Worm (Caenorhabditis elegans) whole organism, L4 larva: ENCODE measurements around the gene Y75B8A.32.

Experiments used
- D1046.2 ChIP-seq: fragments of 200-800 bp; sonication (Bioruptor generic); IDR thresholded peaks from 2 replicates; pipeline ENCODE4 v1.3.6; 2022; ENCODE audit warnings: missing genetic modification characterization, missing compliant biosample characterization
- F44E2.7 ChIP-seq: fragments of 200-800 bp; sonication (Bioruptor generic); IDR thresholded peaks from 2 replicates; pipeline ENCODE4 v2.1.2; 2022; ENCODE audit warnings: missing genetic modification characterization, missing compliant biosample characterization
- Y5F2A.4 ChIP-seq: fragments of 200-800 bp; sonication (Bioruptor generic); optimal IDR thresholded peaks from 2 replicates; lab custom pipeline; 2018; ENCODE audit warnings: mild to moderate bottlenecking, missing genetic modification characterization, missing compliant biosample characterization
- Y75B8A.6 ChIP-seq: fragments of 200-800 bp; sonication (Bioruptor generic); IDR thresholded peaks from 2 replicates; pipeline ENCODE4 v1.3.6; 2022; ENCODE audit warnings: missing genetic modification reagents, missing genetic modification characterization, missing compliant biosample characterization
- ZK337.2 ChIP-seq: fragments of 200-800 bp; sonication (Bioruptor generic); IDR thresholded peaks from 2 replicates; pipeline ENCODE4 v1.3.6; 2022; ENCODE audit warnings: missing genetic modification reagents, missing genetic modification characterization, missing compliant biosample characterization
- ama-1 ChIP-seq: fragments of 150-350 bp; optimal IDR thresholded peaks from 2 replicates; lab custom pipeline; 2014; ENCODE audit warnings: inconsistent platforms, mixed read lengths
- attf-4 ChIP-seq: sonication (generic microtip); optimal IDR thresholded peaks from 3 replicates; lab custom pipeline; 2017; ENCODE audit warnings: missing biosample characterization, missing genetic modification characterization
- ceh-20 ChIP-seq: fragments of 200-800 bp; sonication (Bioruptor generic); IDR thresholded peaks from 2 replicates; pipeline ENCODE4 v1.3.6; 2022; ENCODE audit warnings: missing genetic modification reagents, missing genetic modification characterization, missing compliant biosample characterization
- ceh-44 ChIP-seq: fragments of 200-800 bp; sonication (Bioruptor generic); IDR thresholded peaks from 2 replicates; pipeline ENCODE4 v1.3.6; 2022; ENCODE audit warnings: missing genetic modification reagents, missing genetic modification characterization, missing compliant biosample characterization
- ceh-62 ChIP-seq: sonication (generic microtip); optimal IDR thresholded peaks from 2 replicates; lab custom pipeline; 2017; ENCODE audit warnings: missing biosample characterization, missing genetic modification characterization
- ces-1 ChIP-seq: fragments of 150-350 bp; sonication (generic microtip); optimal IDR thresholded peaks from 4 replicates; lab custom pipeline; 2014; ENCODE audit warnings: missing biosample characterization, missing genetic modification reagents, missing genetic modification characterization
- ctbp-1 ChIP-seq: fragments of 200-800 bp; sonication (Bioruptor generic); IDR thresholded peaks from 2 replicates; pipeline ENCODE4 v1.3.6; 2022; ENCODE audit warnings: missing genetic modification reagents, missing genetic modification characterization, missing compliant biosample characterization
- daf-12 ChIP-seq: fragments of 150-350 bp; optimal IDR thresholded peaks from 2 replicates; lab custom pipeline; 2014; ENCODE audit warnings: missing biosample characterization, missing genetic modification reagents, missing genetic modification characterization
- daf-19 ChIP-seq: fragments of 200-800 bp; sonication (Bioruptor generic); conservative IDR thresholded peaks from 2 replicates; pipeline ENCODE4 v1.3.6; 2022; ENCODE audit warnings: missing genetic modification characterization, missing compliant biosample characterization
- dmd-6 ChIP-seq: fragments of 200-800 bp; sonication (Bioruptor generic); IDR thresholded peaks from 2 replicates; pipeline ENCODE4 v1.3.6; 2022; ENCODE audit warnings: missing genetic modification reagents, missing genetic modification characterization, missing compliant biosample characterization
- dmd-9 ChIP-seq: fragments of 200-800 bp; sonication (Bioruptor generic); IDR thresholded peaks from 2 replicates; pipeline ENCODE4 v1.3.6; 2022; ENCODE audit warnings: missing genetic modification reagents, missing genetic modification characterization, missing compliant biosample characterization
- dpl-1 ChIP-seq: fragments of 150-350 bp; optimal IDR thresholded peaks from 2 replicates; lab custom pipeline; 2014; ENCODE audit warnings: missing biosample characterization, missing genetic modification reagents, missing genetic modification characterization
- duxl-1 ChIP-seq: sonication (generic microtip); optimal IDR thresholded peaks from 2 replicates; lab custom pipeline; 2016; ENCODE audit warnings: mild to moderate bottlenecking, missing genetic modification characterization, moderate library complexity, missing compliant biosample characterization; ENCODE audit not compliant: poor library complexity
- egl-27 ChIP-seq: sonication (generic microtip); optimal IDR thresholded peaks from 3 replicates; lab custom pipeline; 2017; ENCODE audit warnings: missing biosample characterization, missing genetic modification reagents, missing genetic modification characterization
- egl-43 ChIP-seq: fragments of 200-800 bp; sonication (Bioruptor generic); IDR thresholded peaks from 2 replicates; pipeline ENCODE4 v1.3.6; 2022; ENCODE audit warnings: missing genetic modification reagents, missing genetic modification characterization, missing compliant biosample characterization
- gei-8 ChIP-seq: fragments of 200-800 bp; sonication (Bioruptor generic); optimal IDR thresholded peaks from 2 replicates; lab custom pipeline; 2018; ENCODE audit warnings: mild to moderate bottlenecking, missing genetic modification characterization, missing compliant biosample characterization
- lin-13 ChIP-seq: fragments of 150-350 bp; optimal IDR thresholded peaks from 2 replicates; lab custom pipeline; 2014; ENCODE audit warnings: missing biosample characterization, missing genetic modification reagents, missing genetic modification characterization
- lin-15B ChIP-seq: fragments of 150-350 bp; sonication (generic microtip); optimal IDR thresholded peaks from 3 replicates; lab custom pipeline; 2014; ENCODE audit warnings: missing biosample characterization, missing genetic modification characterization
- lin-39 ChIP-seq: fragments of 150-350 bp; optimal IDR thresholded peaks from 2 replicates; lab custom pipeline; 2014; ENCODE audit warnings: missing biosample characterization, missing genetic modification reagents, missing genetic modification characterization
- lir-3 ChIP-seq: sonication (generic microtip); optimal IDR thresholded peaks from 2 replicates; lab custom pipeline; 2016; ENCODE audit warnings: mild to moderate bottlenecking, missing genetic modification characterization, missing compliant biosample characterization
- lsy-2 ChIP-seq, 2 experiments: fragments of 150-350 bp in 1 of 2; sonication (generic microtip) in 1 of 2; optimal IDR thresholded peaks; 2 replicates each; lab custom pipeline; 2014 to 2017; ENCODE audit warnings: missing biosample characterization in 2 of 2, missing genetic modification characterization in 2 of 2
- madf-9 ChIP-seq: fragments of 200-800 bp; sonication (Bioruptor generic); conservative IDR thresholded peaks from 2 replicates; pipeline ENCODE4 v1.3.6; 2022; ENCODE audit warnings: missing genetic modification reagents, missing genetic modification characterization, missing compliant biosample characterization
- mdt-29 ChIP-seq: fragments of 200-800 bp; sonication (Bioruptor generic); IDR thresholded peaks from 2 replicates; pipeline ENCODE4 v1.3.6; 2022; ENCODE audit warnings: missing genetic modification reagents, missing genetic modification characterization, missing compliant biosample characterization
- nhr-10 ChIP-seq: fragments of 150-350 bp; optimal IDR thresholded peaks from 2 replicates; lab custom pipeline; 2014; ENCODE audit warnings: missing biosample characterization, missing genetic modification characterization
- nhr-111 ChIP-seq: fragments of 200-800 bp; sonication (Bioruptor generic); optimal IDR thresholded peaks from 2 replicates; lab custom pipeline; 2018; ENCODE audit warnings: mild to moderate bottlenecking, missing genetic modification characterization, missing compliant biosample characterization
- nhr-28 ChIP-seq: fragments of 150-350 bp; optimal IDR thresholded peaks from 2 replicates; lab custom pipeline; 2014; ENCODE audit warnings: missing biosample characterization, missing genetic modification characterization
- nhr-41 ChIP-seq: fragments of 200-800 bp; sonication (Bioruptor generic); IDR thresholded peaks from 2 replicates; pipeline ENCODE4 v1.3.6; 2022; ENCODE audit warnings: missing genetic modification reagents, missing genetic modification characterization, missing compliant biosample characterization
- nhr-42 ChIP-seq: fragments of 200-800 bp; sonication (Bioruptor generic); IDR thresholded peaks from 2 replicates; pipeline ENCODE4 v1.3.6; 2022; ENCODE audit warnings: missing genetic modification characterization, missing compliant biosample characterization
- pha-4 ChIP-seq, 2 experiments: fragments of 150-350 bp in 1 of 2; fragments of 200-800 bp in 1 of 2; sonication (Bioruptor generic) in 1 of 2; IDR thresholded peaks in 1 of 2; optimal IDR thresholded peaks in 1 of 2; 2 replicates each; pipeline versions ENCODE4 v1.3.6 to Lab custom; 2014 to 2022; ENCODE audit warnings: missing genetic modification characterization in 2 of 2, missing genetic modification reagents in 2 of 2, missing biosample characterization in 1 of 2, missing compliant biosample characterization in 1 of 2
- set-16 ChIP-seq: fragments of 200-800 bp; sonication (Bioruptor generic); IDR thresholded peaks from 2 replicates; pipeline ENCODE4 v1.3.6; 2022; ENCODE audit warnings: missing genetic modification reagents, missing genetic modification characterization, missing compliant biosample characterization
- snpc-1.2 ChIP-seq: fragments of 200-800 bp; sonication (Bioruptor generic); IDR thresholded peaks from 2 replicates; pipeline ENCODE4 v1.3.6; 2022; ENCODE audit warnings: missing genetic modification reagents, missing genetic modification characterization, missing compliant biosample characterization
- snpc-4 ChIP-seq: fragments of 150-350 bp; optimal IDR thresholded peaks from 2 replicates; lab custom pipeline; 2014; ENCODE audit warnings: missing biosample characterization, missing genetic modification characterization
- tra-1 ChIP-seq: fragments of 200-800 bp; sonication (Bioruptor generic); IDR thresholded peaks from 2 replicates; pipeline ENCODE4 v1.3.6; 2022; ENCODE audit warnings: missing genetic modification reagents, missing genetic modification characterization, missing compliant biosample characterization
- ztf-11 ChIP-seq: fragments of 150-350 bp; optimal IDR thresholded peaks from 2 replicates; lab custom pipeline; 2014; ENCODE audit warnings: missing biosample characterization, missing genetic modification characterization

The Y75B8A.32 gene

DNA sequence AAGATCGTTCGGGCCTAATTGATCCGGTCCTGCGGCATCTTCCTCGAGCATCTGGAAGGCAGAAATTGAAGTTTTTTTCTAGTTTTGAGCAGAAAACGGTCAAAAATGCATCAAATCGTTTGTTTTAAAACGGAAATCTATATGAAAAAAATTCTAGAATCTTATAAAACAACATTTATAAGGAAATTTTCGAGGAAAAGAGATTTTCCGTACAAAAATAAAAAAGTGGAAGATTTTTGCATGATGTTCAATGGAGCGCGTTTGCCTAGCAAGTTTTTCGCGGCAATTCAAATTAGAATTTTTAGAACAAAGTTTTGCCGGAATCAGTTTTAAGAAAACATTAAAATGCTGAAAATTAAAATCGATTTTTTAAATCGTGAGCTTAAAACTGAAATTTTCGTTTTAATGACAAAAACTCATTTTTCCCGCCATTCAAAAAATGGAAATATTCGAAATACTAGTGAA is 18.9 kb upstream of the Y75B8A.32 start, which contains the start of gene pph-4.2 (continued):
- TF ChIP-seq ces-1 (GFP tag; lab: Kevin White, UChicago): no peak
- TF ChIP-seq dpl-1: peak; percentile 90
- no peak for TF ChIP-seq nhr-41 (GFP tag; lab: Robert Waterston, UW)
- TF ChIP-seq ctbp-1: no peak
- TF ChIP-seq snpc-1.2 (GFP tag; lab: Robert Waterston, UW): no peak

DNA sequence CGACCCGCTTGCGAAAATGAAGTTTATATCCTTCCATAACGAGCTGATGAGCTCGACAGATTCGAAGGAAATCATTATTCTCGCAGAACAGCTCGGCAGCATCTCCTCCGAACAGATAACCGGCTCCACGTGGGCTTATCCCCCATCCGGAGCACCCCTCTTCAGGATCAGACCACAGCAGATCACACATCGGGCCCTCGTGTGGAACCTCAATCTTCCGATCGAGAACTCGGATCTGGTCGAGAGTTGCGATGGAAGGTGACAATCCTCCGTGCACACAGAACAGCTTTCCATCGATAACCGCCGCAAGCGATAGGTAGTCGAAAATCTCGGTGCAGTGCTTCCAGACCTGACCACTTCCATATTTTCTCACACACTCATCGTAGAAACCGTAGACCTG is 17.3 kb upstream of the Y75B8A.32 start:
- peak; percentile 68 for TF ChIP-seq set-16 (GFP tag; lab: Robert Waterston, UW)
- TF ChIP-seq lin-15B (tag; lab: Kevin White, UChicago): no peak
- TF ChIP-seq, all 104 proteins: peak for 1

ce11 chrIII:12373807-12374266 is 15.5 kb upstream of the Y75B8A.32 start, which contains the start of gene glrx-5:
glrx-5 (minus strand) TSS chrIII:12373857.
- TF ChIP-seq lin-13 (GFP tag; lab: Kevin White, UChicago) (no peak), ceh-62 (tag; lab: Kevin White, UChicago) (no peak), attf-4 (tag; lab: Kevin White, UChicago) (no peak), madf-9 (GFP tag; lab: Robert Waterston, UW) (no peak), tra-1 (GFP tag; lab: Robert Waterston, UW) (no peak), D1046.2 (GFP tag; lab: Robert Waterston, UW) (no peak), lsy-2 (tag; optimal IDR thresholded peaks at IDR 0.05; lab: Kevin White, UChicago) (no peak), dmd-6 (GFP tag; lab: Robert Waterston, UW) (no peak), daf-19 (GFP tag; lab: Robert Waterston, UW) (no peak), lir-3 (no peak), lin-39 (tag; lab: Kevin White, UChicago) (no peak), nhr-42 (no peak), ztf-11 (tag; lab: Kevin White, UChicago) (no peak), duxl-1 (no peak), egl-43 (GFP tag; lab: Robert Waterston, UW) (no peak), dmd-9 (GFP tag; lab: Robert Waterston, UW) (no peak), Y5F2A.4 (GFP tag; lab: Kevin White, UChicago) (no peak), ces-1 (GFP tag; lab: Kevin White, UChicago) (no peak), ceh-44 (no peak)
- TF ChIP-seq, all 104 proteins: peak for 0

- TF ChIP-seq F44E2.7 (no peak), nhr-10 (tag; lab: Kevin White, UChicago) (no peak), lir-3 (no peak), nhr-28 (no peak), egl-43 (GFP tag; lab: Robert Waterston, UW) (no peak), nhr-111 (GFP tag; lab: Kevin White, UChicago) (no peak), snpc-4 (tag; lab: Kevin White, UChicago) (no peak), ama-1 (lab: Kevin White, UChicago) (no peak), ZK337.2 (GFP tag; lab: Robert Waterston, UW) (no peak), ceh-20 (no peak), lin-13 (GFP tag; lab: Kevin White, UChicago) (no peak), nhr-41 (GFP tag; lab: Robert Waterston, UW) (no peak), egl-27 (no peak), D1046.2 (GFP tag; lab: Robert Waterston, UW) (no peak), gei-8 (GFP tag; lab: Kevin White, UChicago) (no peak), daf-12 (tag; lab: Kevin White, UChicago) (no peak), Y75B8A.6 (GFP tag; lab: Robert Waterston, UW) (no peak), pha-4 (GFP tag; IDR thresholded peaks at IDR 0.05; lab: Robert Waterston, UW) (no peak), pha-4 (tag; optimal IDR thresholded peaks at IDR 0.05; lab: Kevin White, UChicago) (no peak), mdt-29 (GFP tag; lab: Robert Waterston, UW) (no peak)
- TF ChIP-seq, all 104 proteins: peak for 0
Observed at ce11 chrIII:12373306-12373705, 14.9 kb upstream of the Y75B8A.32 start.
